Worm (Caenorhabditis elegans) whole organism, midembryonic: ENCODE results near the gene col-148.

ENCODE experiments used
- cog-1 ChIP-seq: sonication (generic microtip); optimal IDR thresholded peaks from 2 replicates; lab custom pipeline; 2016; ENCODE audit warnings: missing genetic modification characterization, missing compliant biosample characterization
- flt-1 ChIP-seq: fragments of 200-800 bp; sonication (Bioruptor generic); IDR thresholded peaks from 2 replicates; pipeline ENCODE4 v1.3.6; 2022; ENCODE audit warnings: missing genetic modification characterization, missing compliant biosample characterization
- klf-2 ChIP-seq: fragments of 200-800 bp; sonication (Bioruptor generic); conservative IDR thresholded peaks from 2 replicates; pipeline ENCODE4 v1.3.6; 2022; ENCODE audit warnings: missing genetic modification reagents, missing genetic modification characterization, missing compliant biosample characterization
- med-1 ChIP-seq: sonication (generic microtip); optimal IDR thresholded peaks from 2 replicates; lab custom pipeline; 2017; ENCODE audit warnings: missing genetic modification characterization, mild to moderate bottlenecking, missing compliant biosample characterization, antibody characterized with exemption, missing genetic modification reagents; ENCODE audit not compliant: insufficient read depth
- ref-1 ChIP-seq: fragments of 200-800 bp; sonication (Bioruptor generic); conservative IDR thresholded peaks from 2 replicates; pipeline ENCODE4 v1.3.6; 2022; ENCODE audit warnings: missing genetic modification reagents, missing genetic modification characterization, missing compliant biosample characterization
- tab-1 ChIP-seq: fragments of 200-800 bp; sonication (Bioruptor generic); IDR thresholded peaks from 2 replicates; pipeline ENCODE4 v1.3.6; 2022; ENCODE audit warnings: missing genetic modification characterization, missing compliant biosample characterization
- ztf-29 ChIP-seq: fragments of 200-800 bp; sonication (Bioruptor generic); IDR thresholded peaks from 2 replicates; pipeline ENCODE4 v1.3.6; 2022; ENCODE audit warnings: missing genetic modification reagents, missing genetic modification characterization, missing compliant biosample characterization

ce11 chrV:10245615-10246014 lies 4.1 kb downstream of the col-148 start:
- TF ChIP-seq med-1 (GFP tag; lab: Kevin White, UChicago) (no peak), ztf-29 (GFP tag; lab: Robert Waterston, UW) (no peak), tab-1 (GFP tag; lab: Robert Waterston, UW) (no peak), flt-1 (GFP tag; lab: Robert Waterston, UW) (no peak), cog-1 (no peak), klf-2 (GFP tag; lab: Robert Waterston, UW) (no peak), ref-1 (GFP tag; lab: Robert Waterston, UW) (no peak)
